Fruit fly (Drosophila melanogaster) whole organism, embryonic: Measurements from ENCODE around the gene CG14971.

ENCODE experiments used
- Ada2b ChIP-seq: fragments of 200-800 bp; sonication (Bioruptor generic); IDR thresholded peaks from 2 replicates; pipeline ENCODE4 v1.3.6; 2022; ENCODE audit warnings: missing biosample characterization, missing genetic modification characterization
- CG1024 ChIP-seq: fragments of 200-800 bp; sonication (Bioruptor generic); IDR thresholded peaks from 2 replicates; pipeline ENCODE4 v1.3.6; 2022; ENCODE audit warnings: missing biosample characterization, missing genetic modification characterization
- CG11560 ChIP-seq: fragments of 200-800 bp; sonication (Bioruptor generic); IDR thresholded peaks from 3 replicates; pipeline ENCODE4 v1.3.6; 2022; ENCODE audit warnings: missing biosample characterization, missing genetic modification characterization
- CG11696 ChIP-seq: fragments of 200-800 bp; sonication (Bioruptor generic); IDR thresholded peaks from 2 replicates; pipeline ENCODE4 v1.3.6; 2022; ENCODE audit warnings: missing biosample characterization, missing genetic modification characterization
- CG1233 ChIP-seq: fragments of 200-800 bp; sonication (Bioruptor generic); optimal IDR thresholded peaks from 4 replicates; lab custom pipeline; 2018; ENCODE audit warnings: missing biosample characterization, mild to moderate bottlenecking, missing genetic modification characterization
- CG14667 ChIP-seq: fragments of 200-800 bp; sonication (Bioruptor generic); IDR thresholded peaks from 2 replicates; pipeline ENCODE4 v1.3.6; 2022; ENCODE audit warnings: missing biosample characterization, missing genetic modification characterization
- CG14710 ChIP-seq: fragments of 200-800 bp; sonication (Bioruptor generic); optimal IDR thresholded peaks from 3 replicates; lab custom pipeline; 2019; ENCODE audit warnings: missing biosample characterization, mild to moderate bottlenecking, missing genetic modification characterization, moderate library complexity
- CG15479 ChIP-seq: fragments of 200-800 bp; sonication (Bioruptor generic); optimal IDR thresholded peaks from 3 replicates; lab custom pipeline; 2019; ENCODE audit warnings: missing biosample characterization, mild to moderate bottlenecking, missing genetic modification characterization, moderate library complexity
- CG17385 ChIP-seq: fragments of 200-800 bp; sonication (Bioruptor generic); optimal IDR thresholded peaks from 3 replicates; lab custom pipeline; 2018; ENCODE audit warnings: missing biosample characterization, mild to moderate bottlenecking, missing genetic modification characterization
- CG18262 ChIP-seq: fragments of 200-800 bp; optimal IDR thresholded peaks from 3 replicates; lab custom pipeline; 2019; ENCODE audit warnings: missing biosample characterization, mild to moderate bottlenecking, missing genetic modification characterization, moderate library complexity
- CG18599 ChIP-seq: fragments of 200-800 bp; sonication (Bioruptor generic); optimal IDR thresholded peaks from 3 replicates; lab custom pipeline; 2017; ENCODE audit warnings: missing biosample characterization, missing genetic modification characterization, mild to moderate bottlenecking, moderate library complexity, missing genetic modification reagents
- CG18619 ChIP-seq: fragments of 200-800 bp; sonication (Bioruptor generic); optimal IDR thresholded peaks from 3 replicates; lab custom pipeline; 2017; ENCODE audit warnings: missing biosample characterization, mild to moderate bottlenecking, missing genetic modification characterization
- CG2116 ChIP-seq: fragments of 200-800 bp; sonication (Bioruptor generic); optimal IDR thresholded peaks from 3 replicates; lab custom pipeline; 2018; ENCODE audit warnings: missing biosample characterization, mild to moderate bottlenecking, missing genetic modification characterization
- CG32532 ChIP-seq: fragments of 200-800 bp; sonication (Bioruptor generic); IDR thresholded peaks from 2 replicates; pipeline ENCODE4 v1.3.6; 2022; ENCODE audit warnings: missing biosample characterization, missing genetic modification characterization
- CG3726 ChIP-seq: fragments of 200-800 bp; sonication (Bioruptor generic); IDR thresholded peaks from 3 replicates; pipeline ENCODE4, ENCODE4 v1.3.6; 2022; ENCODE audit warnings: missing biosample characterization, missing genetic modification characterization
- CG3847 ChIP-seq: fragments of 200-800 bp; sonication (Bioruptor generic); IDR thresholded peaks from 2 replicates; pipeline ENCODE4 v1.3.6; 2022; ENCODE audit warnings: missing biosample characterization, missing genetic modification characterization
- CG4328 ChIP-seq: fragments of 200-800 bp; sonication (Bioruptor generic); optimal IDR thresholded peaks from 3 replicates; lab custom pipeline; 2017; ENCODE audit warnings: missing biosample characterization, missing genetic modification reagents, missing genetic modification characterization
- CG6813 ChIP-seq: fragments of 200-800 bp; sonication (Bioruptor generic); optimal IDR thresholded peaks from 2 replicates; lab custom pipeline; 2017; ENCODE audit warnings: missing biosample characterization, missing genetic modification characterization, mild to moderate bottlenecking, moderate library complexity, missing genetic modification reagents
- CG7786 ChIP-seq: fragments of 200-800 bp; sonication (Bioruptor generic); optimal IDR thresholded peaks from 2 replicates; lab custom pipeline; 2016; ENCODE audit warnings: missing biosample characterization, missing genetic modification characterization
- CG9609 ChIP-seq: fragments of 200-800 bp; sonication (Bioruptor generic); optimal IDR thresholded peaks from 3 replicates; lab custom pipeline; 2016; ENCODE audit warnings: missing biosample characterization, missing genetic modification characterization
- Dref ChIP-seq: fragments of 200-800 bp; sonication (Bioruptor generic); IDR thresholded peaks from 2 replicates; pipeline ENCODE4 v1.3.6; 2022; ENCODE audit warnings: missing biosample characterization, missing genetic modification characterization
- Eip74EF ChIP-seq, 2 experiments: fragments of 200-800 bp in 1 of 2; fragments of >200 bp in 1 of 2; sonication (Bioruptor generic) in 1 of 2; optimal IDR thresholded peaks; 2 replicates each; lab custom pipeline; 2017 to 2019; ENCODE audit warnings: missing biosample characterization in 2 of 2, missing genetic modification characterization in 2 of 2, mild to moderate bottlenecking in 1 of 2, moderate library complexity in 1 of 2
- Ets65A ChIP-seq: fragments of 200-800 bp; sonication (Bioruptor generic); peaks from one replicate; lab custom pipeline; 2016; ENCODE audit warnings: missing biosample characterization, missing genetic modification characterization
- Fer2 ChIP-seq: fragments of 200-800 bp; sonication (Bioruptor generic); optimal IDR thresholded peaks from 2 replicates; lab custom pipeline; 2018; ENCODE audit warnings: missing biosample characterization, mild to moderate bottlenecking, missing genetic modification characterization, moderate library complexity
- MBD-R2 ChIP-seq: fragments of 200-800 bp; sonication (Bioruptor generic); IDR thresholded peaks from 2 replicates; pipeline ENCODE4 v1.3.6; 2022; ENCODE audit warnings: missing biosample characterization, missing genetic modification characterization
- Med ChIP-seq: fragments of 200-800 bp; sonication (Bioruptor generic); peaks from one replicate; lab custom pipeline; 2016; ENCODE audit warnings: missing biosample characterization, missing genetic modification characterization, mild to moderate bottlenecking, inconsistent platforms, moderate library complexity
- Mrtf ChIP-seq: fragments of 200-800 bp; sonication (Bioruptor generic); IDR thresholded peaks from 3 replicates; pipeline ENCODE4 v1.3.6; 2022; ENCODE audit warnings: missing biosample characterization, missing genetic modification characterization
- Myb ChIP-seq: fragments of 200-800 bp; sonication (Bioruptor generic); optimal IDR thresholded peaks from 2 replicates; lab custom pipeline; 2016; ENCODE audit warnings: missing biosample characterization, missing genetic modification characterization
- Nf-YB ChIP-seq: fragments of 200-800 bp; sonication (Bioruptor generic); optimal IDR thresholded peaks from 3 replicates; lab custom pipeline; 2019; ENCODE audit warnings: missing biosample characterization, mild to moderate bottlenecking, missing genetic modification characterization, moderate library complexity
- Optix ChIP-seq: fragments of 200-800 bp; sonication (Bioruptor generic); IDR thresholded peaks from 3 replicates; pipeline ENCODE4 v1.3.6; 2022; ENCODE audit warnings: missing biosample characterization, missing genetic modification characterization
- Sox102F ChIP-seq: fragments of 200-800 bp; sonication (Bioruptor generic); optimal IDR thresholded peaks from 2 replicates; lab custom pipeline; 2018; ENCODE audit warnings: missing biosample characterization, mild to moderate bottlenecking, missing genetic modification characterization, moderate library complexity
- Sry-β ChIP-seq: fragments of 200-800 bp; sonication (Bioruptor generic); optimal IDR thresholded peaks from 2 replicates; lab custom pipeline; 2018; ENCODE audit warnings: missing biosample characterization, mild to moderate bottlenecking, missing genetic modification characterization, moderate library complexity
- Usf ChIP-seq: fragments of 200-800 bp; sonication (Bioruptor generic); optimal IDR thresholded peaks from 2 replicates; lab custom pipeline; 2017; ENCODE audit warnings: missing genotype, missing biosample characterization, missing genetic modification characterization
- dimm ChIP-seq: fragments of 200-800 bp; sonication (Bioruptor generic); IDR thresholded peaks from 2 replicates; pipeline ENCODE4 v1.3.6; 2022; ENCODE audit warnings: missing biosample characterization, missing genetic modification characterization
- dpn ChIP-seq, 2 experiments: fragments of 200-800 bp; sonication (Bioruptor generic); optimal IDR thresholded peaks; 3 replicates each; lab custom pipeline; 2016; ENCODE audit warnings: missing biosample characterization in 2 of 2, missing genetic modification characterization in 2 of 2
- dysf ChIP-seq: fragments of 200-800 bp; sonication (Bioruptor generic); IDR thresholded peaks from 3 replicates; pipeline ENCODE4 v1.3.6; 2022; ENCODE audit warnings: missing biosample characterization, missing genetic modification characterization
- grn ChIP-seq: fragments of 200-800 bp; sonication (Bioruptor generic); optimal IDR thresholded peaks from 3 replicates; lab custom pipeline; 2017; ENCODE audit warnings: missing biosample characterization, missing genetic modification characterization
- ken ChIP-seq: fragments of 200-800 bp; sonication (Bioruptor generic); IDR thresholded peaks from 3 replicates; pipeline ENCODE4 v1.3.6; 2022; ENCODE audit warnings: missing biosample characterization, missing genetic modification characterization
- klu ChIP-seq: fragments of 200-800 bp; sonication (Bioruptor generic); IDR thresholded peaks from 2 replicates; pipeline ENCODE4 v1.3.6; 2022; ENCODE audit warnings: missing biosample characterization, missing genetic modification characterization
- kni ChIP-seq: fragments of 200-800 bp; sonication (Bioruptor generic); optimal IDR thresholded peaks from 3 replicates; lab custom pipeline; 2017; ENCODE audit warnings: mild to moderate bottlenecking, missing biosample characterization, missing genetic modification reagents, missing genetic modification characterization
- lilli ChIP-seq: fragments of 200-800 bp; sonication (Bioruptor generic); optimal IDR thresholded peaks from 3 replicates; lab custom pipeline; 2016; ENCODE audit warnings: missing biosample characterization, missing genetic modification characterization
- maf-S ChIP-seq: fragments of 200-800 bp; sonication (Bioruptor generic); optimal IDR thresholded peaks from 2 replicates; lab custom pipeline; 2016; ENCODE audit warnings: missing biosample characterization, missing genetic modification characterization
- pho ChIP-seq: fragments of 200-800 bp; sonication (Bioruptor generic); optimal IDR thresholded peaks from 2 replicates; lab custom pipeline; 2016; ENCODE audit warnings: missing biosample characterization, missing genetic modification characterization
- ranshi ChIP-seq: fragments of 200-800 bp; sonication (Bioruptor generic); IDR thresholded peaks from 2 replicates; pipeline ENCODE4 v1.3.6; 2022; ENCODE audit warnings: missing biosample characterization, missing genetic modification characterization
- row ChIP-seq: fragments of 200-800 bp; sonication (Bioruptor generic); IDR thresholded peaks from 3 replicates; pipeline ENCODE4 v1.3.6; 2022; ENCODE audit warnings: missing biosample characterization, missing genetic modification characterization
- scrt ChIP-seq: fragments of 200-800 bp; sonication (Bioruptor generic); optimal IDR thresholded peaks from 2 replicates; lab custom pipeline; 2018; ENCODE audit warnings: missing biosample characterization, mild to moderate bottlenecking, missing genetic modification characterization, moderate library complexity
- slbo ChIP-seq: fragments of 200-800 bp; sonication (Bioruptor generic); IDR thresholded peaks from 2 replicates; pipeline ENCODE4 v1.3.6; 2022; ENCODE audit warnings: missing biosample characterization, missing genetic modification characterization
- sr ChIP-seq: fragments of 200-800 bp; sonication (Bioruptor generic); IDR thresholded peaks from 3 replicates; pipeline ENCODE4 v1.3.6; 2022; ENCODE audit warnings: missing biosample characterization, missing genetic modification characterization
- ssp ChIP-seq: fragments of 200-800 bp; sonication (Bioruptor generic); IDR thresholded peaks from 2 replicates; pipeline ENCODE4 v1.3.6; 2022; ENCODE audit warnings: missing biosample characterization, missing genetic modification characterization
- tgo ChIP-seq: fragments of 200-800 bp; sonication (Bioruptor generic); IDR thresholded peaks from 3 replicates; pipeline ENCODE4 v1.3.6; 2022; ENCODE audit warnings: missing biosample characterization, missing genetic modification characterization
- zf30C ChIP-seq: fragments of 200-800 bp; sonication (Bioruptor generic); optimal IDR thresholded peaks from 3 replicates; lab custom pipeline; 2018; ENCODE audit warnings: missing biosample characterization, mild to moderate bottlenecking, missing genetic modification characterization

Gene CG14971

DNA sequence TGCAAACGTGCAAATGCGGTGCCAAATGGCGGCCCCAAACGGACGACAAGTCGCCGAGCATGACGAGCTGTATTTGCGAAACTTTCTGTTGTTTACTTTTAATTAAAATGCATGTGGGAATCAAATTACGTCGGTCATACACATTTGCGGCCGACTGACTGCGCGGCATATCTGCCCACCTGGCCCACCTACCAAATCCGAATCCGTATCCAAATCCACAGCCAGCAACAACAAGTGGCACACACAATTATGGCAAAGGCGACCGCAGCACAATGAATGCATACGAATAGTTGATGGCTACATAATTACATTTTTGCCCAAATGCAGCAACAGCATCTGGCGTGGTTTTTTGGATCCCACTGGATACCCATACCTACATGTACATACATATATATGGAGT, 19.3 kb downstream of the CG14971 start:
- TF ChIP-seq CG6813 (GFP tag; lab: Kevin White, UChicago) (no peak), ranshi (no peak), grn (GFP tag; lab: Kevin White, UChicago) (no peak), CG15479 (no peak), Ets65A (GFP tag; lab: Kevin White, UChicago) (peak; percentile 62), CG11560 (0 out of 3 replicates have a peak, but pooled peaks have one; percentile 18), zf30C (GFP tag; lab: Kevin White, UChicago) (no peak), CG14667 (GFP tag; lab: Robert Waterston, UW) (no peak), Med (peak; percentile 62), Sry-β (GFP tag; lab: Kevin White, UChicago) (no peak), MBD-R2 (GFP tag; lab: Robert Waterston, UW) (0 out of 2 replicates have a peak, but pooled peaks have one; percentile 19), klu (GFP tag; lab: Robert Waterston, UW) (0 out of 2 replicates have a peak, but pooled peaks have one; percentile 10)

DNA sequence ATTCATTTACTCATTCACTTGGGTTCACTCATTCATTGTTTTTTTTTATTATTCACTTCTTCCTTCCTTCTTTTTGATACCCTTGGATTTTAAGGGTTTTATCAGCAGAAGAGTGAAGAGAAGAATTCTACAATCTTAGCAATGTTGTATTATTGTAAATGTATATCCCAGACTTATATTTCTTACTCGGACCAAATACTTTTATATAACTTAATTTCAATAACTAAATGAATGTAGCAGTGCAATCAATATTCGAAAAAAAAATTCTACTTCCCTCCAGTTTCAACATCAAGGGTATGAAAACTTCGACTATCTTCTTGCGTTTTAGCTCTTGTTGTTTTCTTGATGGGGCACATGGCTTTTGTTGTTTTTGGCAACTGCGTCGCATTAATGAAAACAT, 20.7 kb downstream of the CG14971 start:
- TF ChIP-seq Nf-YB (GFP tag; lab: Kevin White, UChicago) (peak; percentile 1), ken (GFP tag; lab: Robert Waterston, UW) (no peak), CG11696 (GFP tag; lab: Robert Waterston, UW) (no peak), tgo (GFP tag; lab: Robert Waterston, UW) (no peak), dysf (GFP tag; lab: Robert Waterston, UW) (peak; percentile 44; the same call in 1 of the 3 replicates), ssp (no peak), CG7786 (GFP tag; lab: Kevin White, UChicago) (peak; percentile 41), Dref (GFP tag; lab: Robert Waterston, UW) (no peak), CG3726 (GFP tag; lab: Robert Waterston, UW) (no peak), Myb (no peak), CG1233 (GFP tag; lab: Kevin White, UChicago) (no peak), CG9609 (GFP tag; lab: Kevin White, UChicago) (peak; percentile 4), CG32532 (no peak), scrt (GFP tag; lab: Kevin White, UChicago) (no peak), pho (peak; percentile 42), CG1024 (GFP tag; lab: Robert Waterston, UW) (no peak), CG2116 (GFP tag; lab: Kevin White, UChicago) (no peak), CG14710 (tag; lab: Kevin White, UChicago) (no peak), sr (GFP tag; lab: Robert Waterston, UW) (no peak), row (peak; percentile 71), CG18262 (peak; percentile 31), dimm (GFP tag; lab: Robert Waterston, UW) (no peak), CG18619 (GFP tag; lab: Kevin White, UChicago) (peak; percentile 25), Ada2b (GFP tag; lab: Robert Waterston, UW) (no peak), slbo (GFP tag; lab: Robert Waterston, UW) (peak; percentile 67), CG3847 (peak; percentile 27; the same call in 1 of the 2 replicates), lilli (peak; percentile 46), Eip74EF (GFP tag; optimal IDR thresholded peaks at IDR 0.05; lab: Kevin White, UChicago) (peak in 1 of 2 experiments; percentile 57), Fer2 (no peak), dpn (GFP tag; optimal IDR thresholded peaks at IDR 0.05; lab: Kevin White, UChicago) (peak; percentile 23 to 42), Usf (GFP tag; lab: Kevin White, UChicago) (no peak), kni (no peak), Mrtf (GFP tag; lab: Robert Waterston, UW) (no peak), Optix (no peak), CG18599 (GFP tag; lab: Kevin White, UChicago) (peak; percentile 26), Sox102F (GFP tag; lab: Kevin White, UChicago) (peak; percentile 50), maf-S (GFP tag; lab: Kevin White, UChicago) (no peak), CG4328 (GFP tag; lab: Kevin White, UChicago) (no peak), CG17385 (GFP tag; lab: Kevin White, UChicago) (peak; percentile 31)
